Worm (Caenorhabditis elegans): ENCODE results near the gene flr-4.

The flr-4 gene

DNA sequence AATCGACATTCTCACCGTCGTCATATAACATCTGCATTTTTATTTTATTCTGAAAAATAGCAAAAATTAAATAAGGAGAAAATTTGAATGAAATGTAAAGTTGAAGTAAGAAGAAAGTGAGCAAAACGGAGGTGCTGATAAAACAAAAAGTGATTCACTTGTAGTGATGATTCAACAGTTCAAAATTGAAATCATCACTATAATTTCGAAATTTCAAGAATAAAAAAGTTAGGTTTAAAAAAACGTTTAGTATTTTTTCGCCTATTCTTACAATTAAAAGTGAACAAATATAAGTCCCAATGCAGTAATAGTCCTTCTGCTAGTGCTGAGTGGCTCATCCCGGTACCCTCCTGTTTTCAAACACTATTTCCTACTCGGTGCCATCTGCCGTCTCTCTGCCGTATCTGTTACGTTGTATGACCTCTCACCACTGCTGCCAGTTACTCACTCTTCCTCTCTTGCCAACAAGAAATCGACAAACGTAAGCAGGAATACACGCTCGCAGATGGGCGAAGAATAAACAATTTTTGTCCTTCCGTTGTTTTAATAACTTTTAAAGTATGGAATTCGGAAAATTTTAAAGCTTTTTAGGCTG lies 11.3 kb downstream of the flr-4 start, which contains the start of gene dhhc-1:
Gene dhhc-1, minus strand, starts transcription at position 51 of the 595 bp plus-strand sequence.
- peak in 1 of 2 experiments; percentile 23 for TF ChIP-seq lsy-2 (tag; optimal IDR thresholded peaks at IDR 0.05)
- no peak for TF ChIP-seq ztf-7 (tag; optimal IDR thresholded peaks at IDR 0.05)
- TF ChIP-seq aha-1 (tag): peak; percentile 58
- TF ChIP-seq zag-1 (tag; optimal IDR thresholded peaks at IDR 0.05): no peak
- no peak for TF ChIP-seq pha-4 (GFP tag; IDR thresholded peaks at IDR 0.05)
- no peak for TF ChIP-seq pha-4 (tag; optimal IDR thresholded peaks at IDR 0.05)
- TF ChIP-seq daf-12 (tag; optimal IDR thresholded peaks at IDR 0.05): no peak
- TF ChIP-seq unc-39 (tag; optimal IDR thresholded peaks at IDR 0.05): no peak
- no peak for TF ChIP-seq gei-8 (GFP tag; optimal IDR thresholded peaks at IDR 0.05)
- peak; percentile 33 for TF ChIP-seq mxl-3 (GFP tag; optimal IDR thresholded peaks at IDR 0.05)
- no peak for TF ChIP-seq skn-1 (tag; optimal IDR thresholded peaks at IDR 0.05)
- TF ChIP-seq daf-19 (GFP tag; conservative IDR thresholded peaks at IDR 0.05): no peak
- no peak for TF ChIP-seq Y48G9A.11 (GFP tag; IDR thresholded peaks at IDR 0.05)
- no peak for TF ChIP-seq nhr-76 (tag; optimal IDR thresholded peaks at IDR 0.05)
- TF ChIP-seq ztf-11 (tag; optimal IDR thresholded peaks at IDR 0.05): no peak
- TF ChIP-seq nhr-6 (tag; optimal IDR thresholded peaks at IDR 0.05): peak; percentile 10
- TF ChIP-seq T26A8.4 (GFP tag; IDR thresholded peaks at IDR 0.05): no peak
- peak; percentile 46; the same call in 1 of the 2 replicates for TF ChIP-seq dmd-6 (GFP tag; IDR thresholded peaks at IDR 0.05)
- no peak for TF ChIP-seq zfp-2 (tag; optimal IDR thresholded peaks at IDR 0.05)
- TF ChIP-seq nhr-41 (GFP tag; IDR thresholded peaks at IDR 0.05): peak; percentile 74; the same call in 1 of the 2 replicates
- no peak for TF ChIP-seq saeg-2 (GFP tag; IDR thresholded peaks at IDR 0.05)
- TF ChIP-seq jun-1 (tag; optimal IDR thresholded peaks at IDR 0.05): no peak
- no peak for TF ChIP-seq lin-39 (tag; optimal IDR thresholded peaks at IDR 0.05)
- TF ChIP-seq hlh-11 (tag; optimal IDR thresholded peaks at IDR 0.05): peak; percentile 52
- no peak for TF ChIP-seq ceh-44 (GFP tag; IDR thresholded peaks at IDR 0.05)
- no peak for TF ChIP-seq T20F7.1 (GFP tag; optimal IDR thresholded peaks at IDR 0.05)
- TF ChIP-seq ceh-32 (tag; optimal IDR thresholded peaks at IDR 0.05; ENCODE audit: poor library complexity): no peak
- TF ChIP-seq lin-1 (GFP tag; IDR thresholded peaks at IDR 0.05): no peak
- no peak for TF ChIP-seq lin-13 (GFP tag; optimal IDR thresholded peaks at IDR 0.05)
- no peak for TF ChIP-seq arid-1 (GFP tag; conservative IDR thresholded peaks at IDR 0.05)
- TF ChIP-seq F26F4.8 (GFP tag; conservative IDR thresholded peaks at IDR 0.05): no peak
- no peak for TF ChIP-seq nhr-102 (tag; optimal IDR thresholded peaks at IDR 0.05)
- no peak for TF ChIP-seq D1046.2 (GFP tag; IDR thresholded peaks at IDR 0.05)
- TF ChIP-seq unc-130 (GFP tag; optimal IDR thresholded peaks at IDR 0.05): no peak
- TF ChIP-seq unc-62 (GFP tag; optimal IDR thresholded peaks at IDR 0.05 in 1 of 2): peak in 1 of 2 experiments; percentile 75
- no peak for TF ChIP-seq unc-62 (tag; optimal IDR thresholded peaks at IDR 0.05)
- TF ChIP-seq nhr-11 (tag; optimal IDR thresholded peaks at IDR 0.05): no peak
- no peak for TF ChIP-seq R02D3.7 (tag; optimal IDR thresholded peaks at IDR 0.05)
- TF ChIP-seq mxl-2 (GFP tag; conservative IDR thresholded peaks at IDR 0.05): no peak
- no peak for TF ChIP-seq Y105C5A.15 (GFP tag; IDR thresholded peaks at IDR 0.05)
- TF ChIP-seq mep-1 (tag; optimal IDR thresholded peaks at IDR 0.05): peak; percentile 43
- TF ChIP-seq hmg-1.1 (GFP tag; IDR thresholded peaks at IDR 0.05): peak; percentile 80
- TF ChIP-seq nhr-10 (tag; optimal IDR thresholded peaks at IDR 0.05): no peak
- TF ChIP-seq duxl-1 (tag; optimal IDR thresholded peaks at IDR 0.05; ENCODE audit: poor library complexity): no peak
- TF ChIP-seq egl-27 (tag; optimal IDR thresholded peaks at IDR 0.05): no peak
- no peak for TF ChIP-seq cey-2 (tag; optimal IDR thresholded peaks at IDR 0.05; ENCODE audit: borderline replicate concordance, insufficient read depth)
- TF ChIP-seq ctbp-1 (GFP tag; IDR thresholded peaks at IDR 0.05): no peak
- no peak for TF ChIP-seq ama-1 (optimal IDR thresholded peaks at IDR 0.05)
- TF ChIP-seq sdz-12 (GFP tag; optimal IDR thresholded peaks at IDR 0.05): no peak
- no peak for TF ChIP-seq tag-97 (GFP tag; IDR thresholded peaks at IDR 0.05)
- TF ChIP-seq vab-7 (GFP tag; IDR thresholded peaks at IDR 0.05): no peak
- no peak for TF ChIP-seq nhr-42 (GFP tag; IDR thresholded peaks at IDR 0.05)
- TF ChIP-seq zip-2 (tag; optimal IDR thresholded peaks at IDR 0.05): no peak

All from whole organism, L4 larva.